Fruit fly (Drosophila melanogaster): Measurements from ENCODE around the gene CG31224.

DNA sequence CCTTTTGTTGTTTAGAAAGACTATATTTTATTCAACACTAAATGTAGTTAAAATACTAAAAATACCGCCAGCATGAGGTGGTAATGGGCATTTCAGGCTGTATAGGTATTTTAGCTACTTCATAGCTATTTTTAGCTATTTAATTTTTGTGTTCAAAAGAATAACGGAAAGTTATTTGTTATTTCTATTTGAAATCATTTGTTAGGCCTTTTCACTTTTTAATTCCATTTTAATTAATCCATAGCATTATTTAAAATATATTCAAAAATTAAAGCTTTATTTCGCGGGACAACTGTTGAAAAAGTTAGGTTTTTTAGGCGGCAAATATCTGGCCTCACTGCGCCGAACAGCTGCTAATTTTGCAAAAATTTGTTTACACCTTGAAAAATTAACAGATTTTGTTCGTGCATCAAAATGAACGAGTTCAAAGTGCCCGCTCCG lies 18.4 kb upstream of the CG31224 start, which contains the start of the genes dind and CG7706:
- no peak for TF ChIP-seq Myc (optimal IDR thresholded peaks at IDR 0.05)
- TF ChIP-seq ttk (optimal IDR thresholded peaks at IDR 0.05) = no peak
